Worm (Caenorhabditis elegans) whole organism, L1 larva: Measurements from ENCODE around the gene C14A11.9.
A peak's percentile ranks its signal among the peaks of the same experiment; 100 is the strongest.

ENCODE experiments used
- C04F5.9 ChIP-seq: sonication (generic microtip); optimal IDR thresholded peaks from 2 replicates; lab custom pipeline; 2016; ENCODE audit warnings: missing genetic modification characterization, missing compliant biosample characterization
- F16B12.6 ChIP-seq: fragments of 150-350 bp; optimal IDR thresholded peaks from 2 replicates; lab custom pipeline; 2014; ENCODE audit warnings: missing biosample characterization, missing genetic modification characterization
- alr-1 ChIP-seq: fragments of 200-800 bp; sonication (Bioruptor generic); optimal IDR thresholded peaks from 2 replicates; lab custom pipeline; 2018; ENCODE audit warnings: borderline replicate concordance, mild to moderate bottlenecking, missing genetic modification characterization, missing compliant biosample characterization
- ceh-82 ChIP-seq, 3 experiments: fragments of 150-350 bp in 1 of 3; sonication (generic microtip) in 2 of 3; optimal IDR thresholded peaks; 2 replicates each; lab custom pipeline; 2014 to 2017; ENCODE audit warnings: missing biosample characterization in 3 of 3, missing genetic modification characterization in 3 of 3
- ceh-88 ChIP-seq: fragments of 200-800 bp; sonication (Bioruptor generic); IDR thresholded peaks from 2 replicates; pipeline ENCODE4 v1.3.6; 2022; ENCODE audit warnings: missing genetic modification characterization, missing compliant biosample characterization
- ceh-90 ChIP-seq: sonication (generic microtip); optimal IDR thresholded peaks from 2 replicates; lab custom pipeline; 2016; ENCODE audit warnings: missing genetic modification characterization, missing compliant biosample characterization
- ces-1 ChIP-seq: fragments of 150-350 bp; optimal IDR thresholded peaks from 2 replicates; lab custom pipeline; 2014; ENCODE audit warnings: missing biosample characterization, missing genetic modification reagents, missing genetic modification characterization
- dsc-1 ChIP-seq: sonication (generic microtip); optimal IDR thresholded peaks from 2 replicates; lab custom pipeline; 2016; ENCODE audit warnings: mild to moderate bottlenecking, missing genetic modification characterization, missing compliant biosample characterization
- efl-1 ChIP-seq, 4 experiments: fragments of 150-350 bp; optimal IDR thresholded peaks in 3 of 4; peaks in 1 of 4; 1 replicate in 1 of 4; 2 replicates in 3 of 4; lab custom pipeline; 2014; ENCODE audit warnings: missing biosample characterization in 2 of 4, missing genetic modification characterization in 2 of 4, missing genetic modification reagents in 2 of 4
- egl-13 ChIP-seq: sonication (generic microtip); optimal IDR thresholded peaks from 2 replicates; lab custom pipeline; 2016; ENCODE audit warnings: missing genotype, missing genetic modification reagents, missing genetic modification characterization, missing compliant biosample characterization
- egl-27 ChIP-seq, 2 experiments: fragments of 150-350 bp in 1 of 2; sonication (generic microtip); optimal IDR thresholded peaks; 3 replicates each; lab custom pipeline; 2017 to 2018; ENCODE audit warnings: missing biosample characterization in 2 of 2, missing genetic modification characterization in 2 of 2, missing genetic modification reagents in 2 of 2
- ets-5 ChIP-seq: fragments of 200-800 bp; sonication (Bioruptor generic); IDR thresholded peaks from 2 replicates; pipeline ENCODE4 v1.3.6; 2022; ENCODE audit warnings: missing genetic modification characterization, missing compliant biosample characterization
- fkh-10 ChIP-seq: sonication (generic microtip); optimal IDR thresholded peaks from 2 replicates; lab custom pipeline; 2017; ENCODE audit warnings: missing biosample characterization, missing genetic modification reagents, missing genetic modification characterization
- fkh-8 ChIP-seq: sonication (generic microtip); optimal IDR thresholded peaks from 2 replicates; lab custom pipeline; 2016; ENCODE audit warnings: mild to moderate bottlenecking, missing genetic modification characterization, missing compliant biosample characterization
- fos-1 ChIP-seq: fragments of 150-350 bp; optimal IDR thresholded peaks from 2 replicates; lab custom pipeline; 2014; ENCODE audit warnings: missing biosample characterization, missing genetic modification characterization
- hlh-4 ChIP-seq: sonication (generic microtip); optimal IDR thresholded peaks from 2 replicates; lab custom pipeline; 2016; ENCODE audit warnings: mild to moderate bottlenecking, missing genetic modification characterization, missing compliant biosample characterization
- lin-13 ChIP-seq: fragments of 150-350 bp; optimal IDR thresholded peaks from 2 replicates; lab custom pipeline; 2014; ENCODE audit warnings: missing biosample characterization, missing genetic modification reagents, missing genetic modification characterization
- lin-14 ChIP-seq: fragments of 200-800 bp; sonication (Bioruptor generic); optimal IDR thresholded peaks from 2 replicates; lab custom pipeline; 2018; ENCODE audit warnings: mild to moderate bottlenecking, missing genetic modification characterization, moderate library complexity, missing compliant biosample characterization
- lin-35 ChIP-seq, 2 experiments: fragments of 150-350 bp; optimal IDR thresholded peaks; 2 replicates each; lab custom pipeline; 2014; ENCODE audit warnings: missing biosample characterization in 2 of 2, missing genetic modification characterization in 2 of 2, missing genetic modification reagents in 2 of 2
- lir-3 ChIP-seq: sonication (generic microtip); optimal IDR thresholded peaks from 2 replicates; lab custom pipeline; 2016; ENCODE audit warnings: mild to moderate bottlenecking, missing genetic modification characterization, moderate library complexity, missing compliant biosample characterization; ENCODE audit not compliant: poor library complexity
- lsy-2 ChIP-seq, 2 experiments: fragments of 150-350 bp; optimal IDR thresholded peaks; 2 replicates each; lab custom pipeline; 2014; ENCODE audit warnings: missing biosample characterization in 2 of 2, missing genetic modification characterization in 2 of 2
- mab-9 ChIP-seq: fragments of 200-800 bp; sonication (Bioruptor generic); IDR thresholded peaks from 2 replicates; pipeline ENCODE4 v1.3.6; 2022; ENCODE audit warnings: missing genetic modification reagents, missing genetic modification characterization, missing compliant biosample characterization
- mdl-1 ChIP-seq, 2 experiments: fragments of 150-350 bp; optimal IDR thresholded peaks; 2 replicates each; lab custom pipeline; 2014 to 2017; ENCODE audit warnings: missing biosample characterization in 2 of 2, missing genetic modification characterization in 2 of 2, inconsistent platforms in 1 of 2
- mef-2 ChIP-seq: fragments of 150-350 bp; optimal IDR thresholded peaks from 2 replicates; lab custom pipeline; 2014; ENCODE audit warnings: missing biosample characterization, missing genetic modification characterization
- nhr-11 ChIP-seq: fragments of 150-350 bp; optimal IDR thresholded peaks from 2 replicates; lab custom pipeline; 2014; ENCODE audit warnings: missing biosample characterization, missing genetic modification characterization
- nhr-12 ChIP-seq: sonication (generic microtip); optimal IDR thresholded peaks from 2 replicates; lab custom pipeline; 2017; ENCODE audit warnings: missing biosample characterization, missing genetic modification characterization
- nhr-20 ChIP-seq: sonication (generic microtip); optimal IDR thresholded peaks from 2 replicates; lab custom pipeline; 2016; ENCODE audit warnings: mild to moderate bottlenecking, missing genetic modification characterization, missing compliant biosample characterization
- nhr-237 ChIP-seq: fragments of 150-350 bp; optimal IDR thresholded peaks from 2 replicates; lab custom pipeline; 2014; ENCODE audit warnings: missing biosample characterization, missing genetic modification characterization
- nhr-47 ChIP-seq: sonication (generic microtip); optimal IDR thresholded peaks from 2 replicates; lab custom pipeline; 2016; ENCODE audit warnings: mild to moderate bottlenecking, missing genetic modification characterization, moderate library complexity, missing compliant biosample characterization
- nhr-71 ChIP-seq: sonication (generic microtip); optimal IDR thresholded peaks from 2 replicates; lab custom pipeline; 2016; ENCODE audit warnings: mild to moderate bottlenecking, missing genetic modification characterization, moderate library complexity, missing compliant biosample characterization
- nhr-85 ChIP-seq: sonication (generic microtip); peaks from one replicate; lab custom pipeline; 2016; ENCODE audit warnings: missing genetic modification characterization, inconsistent platforms, missing compliant biosample characterization
- pax-3 ChIP-seq: fragments of 200-800 bp; sonication (Bioruptor generic); optimal IDR thresholded peaks from 2 replicates; lab custom pipeline; 2018; ENCODE audit warnings: mild to moderate bottlenecking, missing genetic modification characterization, moderate library complexity, missing compliant biosample characterization
- snu-23 ChIP-seq: sonication (generic microtip); optimal IDR thresholded peaks from 2 replicates; lab custom pipeline; 2016; ENCODE audit warnings: missing genetic modification characterization, missing compliant biosample characterization
- sox-4 ChIP-seq: sonication (generic microtip); optimal IDR thresholded peaks from 2 replicates; lab custom pipeline; 2016; ENCODE audit warnings: missing genetic modification characterization, missing compliant biosample characterization
- swsn-7 ChIP-seq: sonication (generic microtip); optimal IDR thresholded peaks from 2 replicates; lab custom pipeline; 2016; ENCODE audit warnings: missing genetic modification characterization, missing compliant biosample characterization
- tlp-1 ChIP-seq: fragments of 150-350 bp; optimal IDR thresholded peaks from 2 replicates; lab custom pipeline; 2014; ENCODE audit warnings: missing biosample characterization, missing genetic modification characterization
- unc-62 ChIP-seq: fragments of 150-350 bp; optimal IDR thresholded peaks from 2 replicates; lab custom pipeline; 2014; ENCODE audit warnings: missing biosample characterization, missing genetic modification reagents, missing genetic modification characterization
- unc-86 ChIP-seq: sonication (generic microtip); optimal IDR thresholded peaks from 2 replicates; lab custom pipeline; 2016; ENCODE audit warnings: missing genetic modification characterization, missing compliant biosample characterization
- xbp-1 ChIP-seq: sonication (generic microtip); optimal IDR thresholded peaks from 2 replicates; lab custom pipeline; 2016; ENCODE audit warnings: missing genetic modification characterization, missing compliant biosample characterization
- ztf-11 ChIP-seq, 2 experiments: sonication (generic microtip); optimal IDR thresholded peaks; 2 replicates each; lab custom pipeline; 2016 to 2017; ENCODE audit warnings: missing genetic modification characterization in 2 of 2, missing biosample characterization in 1 of 2, missing compliant biosample characterization in 1 of 2
- ztf-4 ChIP-seq: fragments of 150-350 bp; optimal IDR thresholded peaks from 2 replicates; lab custom pipeline; 2014; ENCODE audit warnings: missing biosample characterization, missing genetic modification characterization

Gene C14A11.9

ce11 chrX:2818899-2819298 is 9.5 kb upstream of the C14A11.9 start (continued):
- no peak for TF ChIP-seq ets-5 (GFP tag; lab: Robert Waterston, UW)
- peak; percentile 20 for TF ChIP-seq lin-14 (GFP tag; lab: Kevin White, UChicago)
- no peak for TF ChIP-seq ceh-88 (GFP tag; lab: Robert Waterston, UW)
- peak; percentile 24 for TF ChIP-seq dsc-1 (tag; lab: Kevin White, UChicago)
- TF ChIP-seq sox-4 (tag; lab: Kevin White, UChicago) = peak; percentile 62
- TF ChIP-seq nhr-85 = no peak
- TF ChIP-seq ztf-11 (tag; optimal IDR thresholded peaks at IDR 0.05; lab: Kevin White, UChicago) = no peak
- TF ChIP-seq lir-3 = no peak
- no peak for TF ChIP-seq unc-62 (GFP tag; lab: Kevin White, UChicago)
- TF ChIP-seq ceh-90 = no peak
- TF ChIP-seq hlh-4 (tag; lab: Kevin White, UChicago) = no peak
- TF ChIP-seq F16B12.6 (tag; lab: Kevin White, UChicago) = no peak
- no peak for TF ChIP-seq tlp-1 (tag; lab: Kevin White, UChicago)

DNA sequence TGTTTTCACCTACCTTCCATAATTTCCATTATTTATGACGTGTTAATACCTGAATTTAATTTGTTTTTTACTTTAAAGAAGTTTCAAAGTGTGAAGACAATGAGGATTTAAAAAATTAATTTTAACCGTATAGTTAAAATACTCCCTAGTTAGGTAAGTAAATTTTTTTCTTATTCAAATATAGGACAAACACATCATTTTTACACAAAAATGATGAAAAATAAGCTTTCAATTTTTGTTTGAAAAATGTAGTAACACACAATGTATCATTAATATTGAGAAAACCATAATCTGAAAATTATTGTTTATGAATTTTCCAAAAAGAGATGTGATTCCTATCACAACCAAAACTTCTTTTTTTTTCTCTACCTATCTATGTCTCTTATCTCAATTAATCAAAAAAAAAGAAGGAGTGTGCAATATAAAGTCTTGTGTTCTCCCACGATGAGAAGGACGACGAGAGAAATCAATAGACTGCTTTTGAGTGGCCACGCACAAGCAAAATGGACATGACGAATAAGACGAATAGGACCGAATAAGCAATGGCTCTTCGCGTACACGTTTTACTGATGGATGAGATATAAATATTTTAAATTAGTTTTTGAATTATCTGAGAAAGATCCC is 4.8 kb upstream of the C14A11.9 start, which contains the start of gene C14A11.6:
Gene C14A11.6, minus strand, starts transcription at position 51 of the 624 bp plus-strand sequence.
- peak; percentile 12 for TF ChIP-seq nhr-71 (tag; lab: Kevin White, UChicago)
- no peak for TF ChIP-seq nhr-12 (tag; lab: Kevin White, UChicago)
- TF ChIP-seq nhr-47 (tag; lab: Kevin White, UChicago) = peak; percentile 20
- no peak for TF ChIP-seq mef-2
- TF ChIP-seq lin-14 (GFP tag; lab: Kevin White, UChicago) = peak; percentile 55
- peak; percentile 5 for TF ChIP-seq snu-23
- TF ChIP-seq nhr-20 (tag; lab: Kevin White, UChicago) = no peak
- no peak for TF ChIP-seq fos-1
- peak in 1 of 2 experiments; percentile 5 for TF ChIP-seq lsy-2 (tag; optimal IDR thresholded peaks at IDR 0.05; lab: Kevin White, UChicago)
- TF ChIP-seq pax-3 (tag; lab: Kevin White, UChicago) = no peak
- TF ChIP-seq C04F5.9 (tag; lab: Kevin White, UChicago) = no peak
- TF ChIP-seq fkh-8 (tag; lab: Kevin White, UChicago) = peak; percentile 11

DNA sequence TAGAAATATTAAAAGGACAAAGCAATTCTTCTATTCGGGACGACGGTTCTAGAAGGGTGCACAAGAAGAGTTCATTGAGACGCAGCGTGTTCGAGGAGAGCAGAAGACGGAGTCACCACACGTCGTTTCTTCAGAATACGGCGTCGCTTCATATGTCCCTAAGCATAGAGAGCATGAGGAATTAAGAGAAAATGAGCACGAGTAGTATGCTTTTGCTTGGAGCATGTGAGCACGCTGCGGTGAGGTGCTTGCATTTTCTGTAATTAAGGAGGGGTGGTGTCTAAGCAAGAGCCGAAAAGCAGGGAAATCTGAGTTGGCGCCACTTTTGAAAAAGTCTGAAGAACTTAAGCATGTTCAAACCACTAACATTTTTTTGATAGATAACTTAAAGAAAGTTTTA is 2.0 kb downstream of the C14A11.9 start, which contains the start of gene C14A11.5:
Gene C14A11.5, minus strand, starts transcription at position 139 of the 400 bp plus-strand sequence.
- TF ChIP-seq fkh-8 (tag; lab: Kevin White, UChicago) (peak; percentile 94), F16B12.6 (tag; lab: Kevin White, UChicago) (no peak), mdl-1 (tag; optimal IDR thresholded peaks at IDR 0.05; lab: Kevin White, UChicago) (no peak), ztf-4 (tag; lab: Kevin White, UChicago) (no peak), dsc-1 (tag; lab: Kevin White, UChicago) (peak; percentile 13), nhr-47 (tag; lab: Kevin White, UChicago) (peak; percentile 66), mab-9 (GFP tag; lab: Robert Waterston, UW) (no peak), efl-1 (optimal IDR thresholded peaks at IDR 0.05; lab: Kevin White, UChicago) (no peak), efl-1 (GFP tag; optimal IDR thresholded peaks at IDR 0.05 in 1 of 2; lab: Kevin White, UChicago) (peak in 1 of 2 experiments; percentile 12), ces-1 (no peak), egl-27 (tag; optimal IDR thresholded peaks at IDR 0.05; lab: Kevin White, UChicago) (no peak), nhr-71 (tag; lab: Kevin White, UChicago) (peak; percentile 65), swsn-7 (tag; lab: Kevin White, UChicago) (peak; percentile 29), nhr-11 (tag; lab: Kevin White, UChicago) (no peak), unc-86 (tag; lab: Kevin White, UChicago) (peak; percentile 53), lin-13 (GFP tag; lab: Kevin White, UChicago) (no peak), fkh-10 (GFP tag; lab: Kevin White, UChicago) (peak; percentile 32), alr-1 (tag; lab: Kevin White, UChicago) (no peak), lsy-2 (tag; optimal IDR thresholded peaks at IDR 0.05; lab: Kevin White, UChicago) (no peak), lin-35 (GFP tag; optimal IDR thresholded peaks at IDR 0.05; lab: Kevin White, UChicago) (peak in 1 of 2 experiments; percentile 12), xbp-1 (tag; lab: Kevin White, UChicago) (peak; percentile 4), nhr-20 (tag; lab: Kevin White, UChicago) (no peak), ceh-82 (tag; optimal IDR thresholded peaks at IDR 0.05; lab: Kevin White, UChicago) (peak in 1 of 3 experiments; percentile 32), lin-14 (GFP tag; lab: Kevin White, UChicago) (peak; percentile 72), egl-13 (tag; lab: Kevin White, UChicago) (peak; percentile 51), nhr-237 (tag; lab: Kevin White, UChicago) (no peak)
- TF ChIP-seq, all 84 proteins: peak for 13
